Worm (Caenorhabditis elegans) whole organism, early embryonic: ENCODE measurements around the gene srbc-36.
"Not testable (repeated sequence)": the region's sequence is repeated elsewhere in the genome, so short reads cannot be mapped to it uniquely, and the experiment has no call there.

Experiments
- B0310.2 ChIP-seq: sonication (generic microtip); optimal IDR thresholded peaks from 2 replicates; lab custom pipeline; 2016; ENCODE audit warnings: mild to moderate bottlenecking, missing genetic modification characterization, missing compliant biosample characterization
- F13C5.2 ChIP-seq: sonication (generic microtip); optimal IDR thresholded peaks from 2 replicates; lab custom pipeline; 2017; ENCODE audit warnings: mild to moderate bottlenecking, missing genetic modification characterization, inconsistent platforms, missing compliant biosample characterization
- aly-1 ChIP-seq: sonication (generic microtip); optimal IDR thresholded peaks from 2 replicates; lab custom pipeline; 2016; ENCODE audit warnings: missing genetic modification characterization, missing compliant biosample characterization
- ama-1 ChIP-seq: fragments of 150-350 bp; optimal IDR thresholded peaks from 2 replicates; lab custom pipeline; 2014
- ceh-13 ChIP-seq: fragments of 200-800 bp; sonication (Bioruptor generic); optimal IDR thresholded peaks from 2 replicates; lab custom pipeline; 2018; ENCODE audit warnings: mild to moderate bottlenecking, missing genetic modification characterization, missing compliant biosample characterization
- ets-7 ChIP-seq: sonication (generic microtip); optimal IDR thresholded peaks from 2 replicates; lab custom pipeline; 2016; ENCODE audit warnings: missing genotype, missing genetic modification characterization, missing compliant biosample characterization
- flt-1 ChIP-seq: fragments of 200-800 bp; sonication (Bioruptor generic); IDR thresholded peaks from 2 replicates; pipeline ENCODE4 v1.3.6; 2022; ENCODE audit warnings: missing genetic modification characterization, missing compliant biosample characterization
- hmg-4 ChIP-seq: fragments of 200-800 bp; sonication (Bioruptor generic); optimal IDR thresholded peaks from 2 replicates; lab custom pipeline; 2018; ENCODE audit warnings: mild to moderate bottlenecking, missing genetic modification characterization, missing compliant biosample characterization
- hnd-1 ChIP-seq: sonication (generic microtip); optimal IDR thresholded peaks from 2 replicates; lab custom pipeline; 2016; ENCODE audit warnings: missing genetic modification characterization, missing compliant biosample characterization
- pes-1 ChIP-seq: fragments of 200-800 bp; sonication (Bioruptor generic); IDR thresholded peaks from 2 replicates; pipeline ENCODE4 v1.3.6; 2022; ENCODE audit warnings: missing genetic modification reagents, missing genetic modification characterization, missing compliant biosample characterization
- scrt-1 ChIP-seq: fragments of 200-800 bp; sonication (Bioruptor generic); IDR thresholded peaks from 2 replicates; pipeline ENCODE4 v1.3.6; 2022; ENCODE audit warnings: missing genetic modification characterization, missing compliant biosample characterization
- sea-1 ChIP-seq: fragments of 200-800 bp; sonication (Bioruptor generic); conservative IDR thresholded peaks from 2 replicates; pipeline ENCODE4 v1.3.6; 2022; ENCODE audit warnings: missing genetic modification characterization, missing compliant biosample characterization
- tbx-11 ChIP-seq: fragments of 200-800 bp; sonication (Bioruptor generic); IDR thresholded peaks from 2 replicates; pipeline ENCODE4 v1.3.6; 2022; ENCODE audit warnings: missing genetic modification characterization, missing compliant biosample characterization
- tra-4 ChIP-seq: sonication (generic microtip); optimal IDR thresholded peaks from 2 replicates; lab custom pipeline; 2017; ENCODE audit warnings: missing genetic modification characterization, missing compliant biosample characterization

- not testable (repeated sequence) for TF ChIP-seq hnd-1 (tag; lab: Kevin White, UChicago); ama-1 (lab: Kevin White, UChicago); tbx-11 (GFP tag; lab: Robert Waterston, UW); flt-1 (GFP tag; lab: Robert Waterston, UW); sea-1 (GFP tag; lab: Robert Waterston, UW); B0310.2 (tag; lab: Kevin White, UChicago); scrt-1; aly-1 (tag; lab: Kevin White, UChicago); ceh-13 (GFP tag; lab: Kevin White, UChicago); ets-7 (tag; lab: Kevin White, UChicago); hmg-4; pes-1; F13C5.2 (tag; lab: Kevin White, UChicago); tra-4 (tag; lab: Kevin White, UChicago)
These were observed 15.9 kb upstream of the srbc-36 start, which contains the start of gene ugt-64 for ce11 chrV:3506252-3506651.
